Fruit fly (Drosophila melanogaster): Measurements from ENCODE around the gene CG18662.

DNA sequence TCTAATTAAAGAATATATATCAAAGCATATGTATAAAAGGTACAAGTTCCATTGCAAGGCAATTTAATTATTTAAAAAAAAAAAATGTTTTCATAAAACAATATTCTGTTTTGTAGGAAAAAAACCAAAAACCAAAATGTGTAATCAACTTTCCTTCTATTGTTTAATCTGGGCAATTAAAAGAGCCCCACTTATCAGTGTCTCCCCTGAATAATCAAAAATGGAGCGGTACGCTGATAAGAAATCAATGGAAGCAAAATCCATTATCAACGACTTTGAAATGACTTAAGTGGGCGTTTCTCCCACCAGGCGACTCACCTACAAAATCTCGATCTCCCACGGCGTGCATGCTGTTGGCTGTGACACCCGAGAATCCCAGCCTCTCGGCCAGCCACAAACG, 39.8 kb upstream of the CG18662 start:
- TF ChIP-seq psq (optimal IDR thresholded peaks at IDR 0.05) (no peak), insv (optimal IDR thresholded peaks at IDR 0.05) (no peak), h (optimal IDR thresholded peaks at IDR 0.05) (no peak), Myc (optimal IDR thresholded peaks at IDR 0.05) (no peak)
